Worm (Caenorhabditis elegans) whole organism, young adult: ENCODE measurements around the gene ZK353.2.

ENCODE experiments used
- ama-1 ChIP-seq, 3 experiments: fragments of 150-350 bp in 1 of 3; sonication (generic microtip) in 2 of 3; optimal IDR thresholded peaks; 2 replicates each; lab custom pipeline; 2014 to 2018; ENCODE audit warnings: missing biosample characterization in 2 of 3, missing genetic modification characterization in 2 of 3, missing genetic modification reagents in 2 of 3
- atf-7 ChIP-seq: sonication (generic microtip); optimal IDR thresholded peaks from 2 replicates; lab custom pipeline; 2017; ENCODE audit warnings: mild to moderate bottlenecking, missing genetic modification characterization, missing compliant biosample characterization
- ceh-40 ChIP-seq: fragments of 200-800 bp; sonication (Bioruptor generic); IDR thresholded peaks from 2 replicates; pipeline ENCODE4 v1.3.6; 2022; ENCODE audit warnings: missing genetic modification characterization, missing compliant biosample characterization
- fkh-3 ChIP-seq: sonication (generic microtip); optimal IDR thresholded peaks from 2 replicates; lab custom pipeline; 2016; ENCODE audit warnings: mild to moderate bottlenecking, missing genetic modification characterization, missing compliant biosample characterization
- hlh-26 ChIP-seq: fragments of 200-800 bp; sonication (Bioruptor generic); conservative IDR thresholded peaks from 2 replicates; pipeline ENCODE4 v1.3.6; 2022; ENCODE audit warnings: missing genetic modification reagents, missing genetic modification characterization, missing compliant biosample characterization
- hmg-1.2 ChIP-seq: fragments of 200-800 bp; sonication (Bioruptor generic); IDR thresholded peaks from 2 replicates; pipeline ENCODE4 v1.3.6; 2022; ENCODE audit warnings: missing genetic modification reagents, missing genetic modification characterization, missing compliant biosample characterization
- lin-35 ChIP-seq, 3 experiments: fragments of 150-350 bp in 2 of 3; sonication (generic microtip) in 1 of 3; optimal IDR thresholded peaks; 2 replicates each; lab custom pipeline; 2014 to 2018; ENCODE audit warnings: missing biosample characterization in 3 of 3, missing genetic modification characterization in 3 of 3, missing genetic modification reagents in 3 of 3
- nhr-27 ChIP-seq: fragments of 200-800 bp; sonication (Bioruptor generic); optimal IDR thresholded peaks from 2 replicates; lab custom pipeline; 2018; ENCODE audit warnings: mild to moderate bottlenecking, missing genetic modification characterization, moderate library complexity, missing compliant biosample characterization
- pha-4 ChIP-seq: fragments of 150-350 bp; sonication (generic microtip); optimal IDR thresholded peaks from 2 replicates; lab custom pipeline; 2014; ENCODE audit warnings: missing biosample characterization, missing genetic modification reagents, missing genetic modification characterization
- tbp1 ChIP-seq: fragments of 200-800 bp; sonication (Bioruptor generic); optimal IDR thresholded peaks from 2 replicates; lab custom pipeline; 2018; ENCODE audit warnings: mild to moderate bottlenecking, missing genetic modification characterization, missing compliant biosample characterization
- tlf-1 ChIP-seq: fragments of 200-800 bp; sonication (Bioruptor generic); optimal IDR thresholded peaks from 2 replicates; lab custom pipeline; 2018; ENCODE audit warnings: mild to moderate bottlenecking, missing genetic modification characterization, missing compliant biosample characterization
- unc-62 ChIP-seq: fragments of 150-350 bp; optimal IDR thresholded peaks from 2 replicates; lab custom pipeline; 2014; ENCODE audit warnings: missing biosample characterization, missing genetic modification reagents, missing genetic modification characterization
- zim-3 ChIP-seq: sonication (generic microtip); optimal IDR thresholded peaks from 2 replicates; lab custom pipeline; 2017; ENCODE audit warnings: mild to moderate bottlenecking, missing genetic modification characterization, moderate library complexity, missing compliant biosample characterization

ce11 chrIII:8369172-8369571 lies 29.3 kb upstream of the ZK353.2 start:
- no peak for TF ChIP-seq unc-62 (GFP tag; lab: Kevin White, UChicago)
- TF ChIP-seq pha-4 (tag; lab: Kevin White, UChicago) = no peak
- no peak for TF ChIP-seq tbp1
- TF ChIP-seq hlh-26 (GFP tag; lab: Robert Waterston, UW) = no peak
- TF ChIP-seq nhr-27 (tag; lab: Kevin White, UChicago) = no peak
- TF ChIP-seq zim-3 (tag; lab: Kevin White, UChicago) = no peak
- TF ChIP-seq ama-1 (optimal IDR thresholded peaks at IDR 0.05; lab: Kevin White, UChicago) = no peak
- TF ChIP-seq ama-1 (GFP tag; optimal IDR thresholded peaks at IDR 0.05; lab: Kevin White, UChicago) = no peak
- TF ChIP-seq ceh-40 (GFP tag; lab: Robert Waterston, UW) = no peak
- TF ChIP-seq tlf-1 = no peak
- no peak for TF ChIP-seq hmg-1.2
- TF ChIP-seq lin-35 (GFP tag; optimal IDR thresholded peaks at IDR 0.05; lab: Kevin White, UChicago) = no peak
- TF ChIP-seq fkh-3 (tag; lab: Kevin White, UChicago) = no peak
- no peak for TF ChIP-seq atf-7 (tag; lab: Kevin White, UChicago)
